Worm (Caenorhabditis elegans): ENCODE data around the gene M04G7.2.

Gene M04G7.2

ce11 chrIV:440509-440908, 20.3 kb downstream of the M04G7.2 start, which contains the start of gene hum-8:
Gene hum-8 (minus strand): TSS chrIV:440554.
- TF ChIP-seq dao-5 (tag; optimal IDR thresholded peaks at IDR 0.05) (no peak), him-1 (tag; optimal IDR thresholded peaks at IDR 0.05) (no peak), W03F9.2 (tag; optimal IDR thresholded peaks at IDR 0.05) (no peak)

- no peak for TF ChIP-seq him-1 (tag; optimal IDR thresholded peaks at IDR 0.05)
- no peak for TF ChIP-seq W03F9.2 (tag; optimal IDR thresholded peaks at IDR 0.05)
- no peak for TF ChIP-seq dao-5 (tag; optimal IDR thresholded peaks at IDR 0.05)
Observed at ce11 chrIV:438384-438783, 22.4 kb downstream of the M04G7.2 start.

- TF ChIP-seq him-1 (tag; optimal IDR thresholded peaks at IDR 0.05) (no peak), W03F9.2 (tag; optimal IDR thresholded peaks at IDR 0.05) (no peak), dao-5 (tag; optimal IDR thresholded peaks at IDR 0.05) (no peak)
Observed at ce11 chrIV:428869-429268, 32.0 kb downstream of the M04G7.2 start, which contains the start of gene Y66H1A.5. Gene Y66H1A.5 (minus strand): TSS chrIV:429133.

DNA sequence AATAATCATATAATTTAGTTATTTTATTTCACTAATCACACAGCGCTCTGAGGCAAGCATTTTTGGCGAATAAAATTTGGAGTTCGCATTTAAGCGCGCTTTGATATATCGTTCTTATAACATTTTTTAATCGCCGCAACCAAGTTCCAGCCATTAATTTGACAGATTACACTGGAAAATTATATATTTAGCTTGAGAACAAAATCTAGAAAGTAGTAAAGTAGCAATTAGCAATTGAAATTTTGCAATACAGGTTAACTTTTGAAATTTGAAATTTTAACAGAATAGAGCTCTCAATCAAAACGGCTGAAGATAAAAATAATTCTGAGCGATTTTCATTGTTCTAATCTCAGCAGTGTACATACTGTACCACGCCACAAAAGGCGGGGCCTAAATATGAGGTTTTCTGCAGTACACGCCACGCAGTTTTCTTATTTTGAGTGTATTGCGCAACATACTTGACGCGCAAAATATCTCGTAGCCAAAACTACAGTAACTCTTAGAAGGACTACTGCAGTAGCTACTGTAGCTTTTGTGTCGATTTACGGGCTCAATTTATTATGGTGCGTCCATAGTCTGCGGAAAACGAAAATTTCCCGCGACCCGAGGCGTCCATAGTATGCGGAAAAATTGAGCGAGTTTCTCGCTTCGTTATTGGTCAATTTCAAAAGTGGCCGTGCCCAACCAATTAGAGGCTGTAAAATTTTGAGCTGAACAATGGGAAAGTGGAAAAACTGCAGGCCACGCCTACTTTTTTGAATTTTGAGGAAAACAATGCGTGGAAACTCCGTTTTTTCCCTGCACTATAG, 33.5 kb downstream of the M04G7.2 start:
- TF ChIP-seq him-1 (tag; optimal IDR thresholded peaks at IDR 0.05) (no peak), W03F9.2 (tag; optimal IDR thresholded peaks at IDR 0.05) (no peak), dao-5 (tag; optimal IDR thresholded peaks at IDR 0.05) (no peak)

DNA sequence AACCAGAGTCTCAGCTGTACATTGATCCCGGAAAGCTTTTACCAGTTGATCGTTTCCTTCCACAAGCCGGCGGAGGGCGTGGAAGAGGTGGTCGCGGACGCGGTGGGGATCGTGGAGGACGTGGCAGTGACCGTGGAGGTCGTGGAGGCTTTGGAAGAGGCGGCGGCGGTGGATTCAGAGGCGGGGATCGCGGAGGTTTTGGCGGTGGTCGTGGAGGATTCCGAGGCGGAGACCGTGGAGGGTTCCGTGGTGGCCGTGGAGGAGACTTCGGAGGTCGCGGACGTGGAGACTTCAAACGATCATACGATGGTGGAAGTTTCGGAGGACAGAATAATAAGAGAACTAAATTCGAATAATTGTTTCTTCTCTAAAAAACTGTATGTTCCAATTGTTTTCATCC, 34.2 kb downstream of the M04G7.2 start:
- TF ChIP-seq him-1 (tag; optimal IDR thresholded peaks at IDR 0.05) (no peak), dao-5 (tag; optimal IDR thresholded peaks at IDR 0.05) (no peak), W03F9.2 (tag; optimal IDR thresholded peaks at IDR 0.05) (no peak)

DNA sequence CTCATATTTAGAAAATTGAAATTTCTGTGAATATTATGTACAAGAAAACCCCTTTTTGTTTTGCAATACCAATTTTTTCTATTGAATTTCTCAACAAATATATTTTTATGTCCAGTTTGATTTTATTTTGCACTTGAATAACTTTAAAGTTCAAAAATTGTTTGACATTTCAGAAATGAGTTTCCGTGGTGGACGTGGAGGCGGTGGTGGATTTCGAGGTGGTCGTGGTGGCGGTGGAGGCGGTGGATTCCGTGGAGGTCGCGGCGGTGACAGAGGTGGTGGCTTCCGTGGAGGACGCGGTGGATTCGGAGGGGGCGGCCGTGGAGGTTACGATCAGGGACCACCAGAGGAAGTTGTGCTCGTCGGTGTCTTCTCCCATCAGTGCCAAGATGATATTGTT, 34.8 kb downstream of the M04G7.2 start, which contains the start of gene garr-1:
Gene garr-1 (plus strand): TSS at position 174 of the 400 bp plus-strand sequence.
- TF ChIP-seq dao-5 (tag; optimal IDR thresholded peaks at IDR 0.05) (no peak), W03F9.2 (tag; optimal IDR thresholded peaks at IDR 0.05) (no peak), him-1 (tag; optimal IDR thresholded peaks at IDR 0.05) (no peak)

- TF ChIP-seq him-1 (tag; optimal IDR thresholded peaks at IDR 0.05): no peak
- no peak for TF ChIP-seq dao-5 (tag; optimal IDR thresholded peaks at IDR 0.05)
- peak; percentile 67 for TF ChIP-seq W03F9.2 (tag; optimal IDR thresholded peaks at IDR 0.05)
Observed at ce11 chrIV:425546-425945, 35.3 kb downstream of the M04G7.2 start.

- TF ChIP-seq dao-5 (tag; optimal IDR thresholded peaks at IDR 0.05) (no peak), W03F9.2 (tag; optimal IDR thresholded peaks at IDR 0.05) (no peak), him-1 (tag; optimal IDR thresholded peaks at IDR 0.05) (no peak)
Observed at ce11 chrIV:425052-425451, 35.8 kb downstream of the M04G7.2 start, which contains the start of gene daf-18. Gene daf-18 (minus strand): TSS chrIV:425177.

DNA sequence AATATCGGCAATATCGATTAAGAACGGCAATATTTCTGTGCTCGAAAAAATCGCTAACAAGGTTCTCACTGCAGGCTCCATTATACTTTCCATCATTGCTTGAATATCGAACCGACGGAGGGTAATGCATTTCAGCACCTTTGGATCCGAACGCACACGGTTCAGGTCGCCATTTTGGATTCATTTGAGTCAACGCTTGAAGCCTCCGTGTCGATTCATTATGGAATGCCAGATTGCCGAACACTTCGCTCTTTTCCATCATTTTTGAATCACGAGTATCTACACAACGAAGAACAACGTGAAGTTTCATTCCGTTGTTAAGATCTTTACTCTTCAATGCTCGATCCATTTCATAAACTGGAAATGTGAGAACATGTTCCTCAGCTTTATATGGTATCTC, 38.7 kb downstream of the M04G7.2 start:
- TF ChIP-seq W03F9.2 (tag; optimal IDR thresholded peaks at IDR 0.05) (no peak), dao-5 (tag; optimal IDR thresholded peaks at IDR 0.05) (no peak), him-1 (tag; optimal IDR thresholded peaks at IDR 0.05) (no peak)

- TF ChIP-seq W03F9.2 (tag; optimal IDR thresholded peaks at IDR 0.05) (no peak), him-1 (tag; optimal IDR thresholded peaks at IDR 0.05) (no peak), dao-5 (tag; optimal IDR thresholded peaks at IDR 0.05) (no peak)
Observed at ce11 chrIV:420686-421085, 40.1 kb downstream of the M04G7.2 start.

DNA sequence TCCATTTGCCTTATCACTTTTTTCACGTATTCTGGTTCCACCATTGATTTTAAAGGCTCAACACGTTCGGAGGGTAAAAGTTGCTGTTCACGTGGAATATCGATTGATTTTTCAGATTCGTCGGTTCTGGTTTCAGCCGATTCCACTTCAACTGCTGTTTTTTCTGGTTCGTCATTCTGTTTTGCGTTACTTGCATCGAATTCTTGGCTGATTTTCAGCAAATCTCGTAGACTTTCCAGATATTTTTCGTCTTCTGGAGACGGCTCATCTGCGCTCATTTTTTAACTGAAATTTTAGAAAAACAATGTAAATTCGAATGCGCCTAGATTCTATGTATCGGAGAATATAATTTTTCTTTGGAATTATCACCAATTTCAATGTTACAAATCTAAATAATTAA, 41.2 kb downstream of the M04G7.2 start, which contains the start of gene eri-1:
Gene eri-1 (minus strand): TSS at position 285 of the 400 bp plus-strand sequence.
- TF ChIP-seq him-1 (tag; optimal IDR thresholded peaks at IDR 0.05) (no peak), W03F9.2 (tag; optimal IDR thresholded peaks at IDR 0.05) (no peak), dao-5 (tag; optimal IDR thresholded peaks at IDR 0.05) (no peak)

DNA sequence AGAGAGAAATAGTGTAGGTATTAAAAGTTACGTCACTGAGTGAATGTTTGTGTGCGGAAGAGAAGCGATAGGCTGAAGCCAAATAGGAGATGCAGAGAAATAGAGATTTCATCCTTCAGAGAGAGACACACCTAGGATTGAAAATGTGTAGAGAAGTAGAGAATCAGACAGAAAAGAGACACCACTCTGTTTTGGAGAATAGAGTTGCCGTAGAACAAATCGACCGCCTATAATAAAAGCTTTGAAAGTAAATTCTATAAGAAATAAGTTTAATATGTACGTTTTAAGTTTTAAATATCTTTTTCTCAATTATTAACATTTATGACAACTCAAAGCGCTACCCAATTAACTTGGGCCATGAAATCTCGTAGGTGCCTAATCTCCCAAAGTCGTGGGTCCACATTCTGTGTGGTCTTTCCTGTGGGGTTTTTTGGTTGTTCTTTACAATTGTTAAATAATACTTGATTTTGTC, 50.4 kb downstream of the M04G7.2 start, which contains the start of gene T07A9.12:
Gene T07A9.12 (plus strand): TSS at position 448 of the 472 bp plus-strand sequence.
- TF ChIP-seq W03F9.2 (tag; optimal IDR thresholded peaks at IDR 0.05) (peak; percentile 45), him-1 (tag; optimal IDR thresholded peaks at IDR 0.05) (no peak), dao-5 (tag; optimal IDR thresholded peaks at IDR 0.05) (no peak)

DNA sequence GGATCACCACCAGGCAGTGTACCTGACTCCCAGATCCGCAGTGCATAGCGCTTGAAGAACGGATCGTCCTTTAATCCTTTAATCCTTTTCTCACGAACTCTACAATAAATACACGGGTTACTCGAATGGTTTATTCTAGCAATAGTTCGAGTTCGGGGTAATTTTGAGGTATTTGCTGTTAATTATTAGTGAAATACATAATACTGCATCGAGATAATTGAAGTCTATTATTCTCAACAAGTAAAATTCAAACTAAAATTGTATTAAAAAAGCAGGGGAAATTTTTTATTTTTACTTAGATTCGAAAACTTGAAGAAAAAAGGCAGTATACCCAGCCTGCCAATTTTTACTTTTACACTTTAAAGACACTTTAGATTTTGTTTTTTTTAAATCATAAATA, 50.9 kb downstream of the M04G7.2 start, which contains the start of gene kgb-1:
Gene kgb-1 (minus strand): TSS at position 101 of the 400 bp plus-strand sequence.
- TF ChIP-seq him-1 (tag; optimal IDR thresholded peaks at IDR 0.05) (no peak), W03F9.2 (tag; optimal IDR thresholded peaks at IDR 0.05) (no peak), dao-5 (tag; optimal IDR thresholded peaks at IDR 0.05) (no peak)

ce11 chrIV:408892-409291, 51.9 kb downstream of the M04G7.2 start:
- no peak for TF ChIP-seq W03F9.2 (tag; optimal IDR thresholded peaks at IDR 0.05)
- TF ChIP-seq dao-5 (tag; optimal IDR thresholded peaks at IDR 0.05): no peak
- TF ChIP-seq him-1 (tag; optimal IDR thresholded peaks at IDR 0.05): no peak
